Fruit fly (Drosophila melanogaster): ENCODE results near the gene CG5708.

The CG5708 gene

dm6 chr2L:10260750-10261493, 34.3 kb upstream of the CG5708 start, which contains the start of gene Pten (continued):
- TF ChIP-seq vnd (GFP tag; IDR thresholded peaks at IDR 0.05; ENCODE audit: partially characterized antibody) (peak; percentile 85), rib (GFP tag; IDR thresholded peaks at IDR 0.05) (no peak), lilli (GFP tag; optimal IDR thresholded peaks at IDR 0.05) (peak; percentile 69), CG14965 (GFP tag; optimal IDR thresholded peaks at IDR 0.05; ENCODE audit: borderline replicate concordance) (no peak), Pdp1 (GFP tag; optimal IDR thresholded peaks at IDR 0.05) (peak; percentile 56 to 60), CG18262 (tag; optimal IDR thresholded peaks at IDR 0.05) (peak; percentile 84), hth (optimal IDR thresholded peaks at IDR 0.05) (no peak), CG5953 (GFP tag; IDR thresholded peaks at IDR 0.05) (no peak), CG12071 (GFP tag; optimal IDR thresholded peaks at IDR 0.05) (no peak), NfI (GFP tag; optimal IDR thresholded peaks at IDR 0.05) (peak; percentile 64), kay (GFP tag; optimal IDR thresholded peaks at IDR 0.05) (peak; percentile 61), pnt (GFP tag; optimal IDR thresholded peaks at IDR 0.05) (peak; percentile 58), CG16863 (GFP tag; optimal IDR thresholded peaks at IDR 0.05) (peak; percentile 60), E2f1 (GFP tag; IDR thresholded peaks at IDR 0.05) (no peak), CG7839 (tag; optimal IDR thresholded peaks at IDR 0.05) (no peak), sd (tag; optimal IDR thresholded peaks at IDR 0.05) (peak; percentile 4), CG32772 (GFP tag; IDR thresholded peaks at IDR 0.05) (no peak), ind (GFP tag; optimal IDR thresholded peaks at IDR 0.05) (peak; percentile 71), chn (GFP tag; optimal IDR thresholded peaks at IDR 0.05) (peak; percentile 73), tgo (GFP tag; IDR thresholded peaks at IDR 0.05) (peak; percentile 51; the same call in 1 of the 3 replicates), Dll (GFP tag; IDR thresholded peaks at IDR 0.05; ENCODE audit: partially characterized antibody) (peak; percentile 84), Fer1 (GFP tag; optimal IDR thresholded peaks at IDR 0.05) (peak; percentile 55), fd96Cb (tag; optimal IDR thresholded peaks at IDR 0.05) (peak; percentile 80), CG18764 (GFP tag; optimal IDR thresholded peaks at IDR 0.05) (peak; percentile 100), maf-S (GFP tag; optimal IDR thresholded peaks at IDR 0.05) (peak; percentile 64), aop (GFP tag; IDR thresholded peaks at IDR 0.05) (no peak), CG4854 (GFP tag; optimal IDR thresholded peaks at IDR 0.05) (peak; percentile 48), lbe (GFP tag; optimal IDR thresholded peaks at IDR 0.05) (peak; percentile 7), CG15479 (GFP tag; optimal IDR thresholded peaks at IDR 0.05) (no peak), CG12391 (tag; optimal IDR thresholded peaks at IDR 0.05) (peak; percentile 75), jumu (GFP tag; optimal IDR thresholded peaks at IDR 0.05) (peak; percentile 64), D (optimal IDR thresholded peaks at IDR 0.05) (no peak), D (GFP tag; optimal IDR thresholded peaks at IDR 0.05) (peak; percentile 65), Dip2 (GFP tag; IDR thresholded peaks at IDR 0.05) (no peak), shn (GFP tag; optimal IDR thresholded peaks at IDR 0.05) (peak; percentile 5), ase (GFP tag; IDR thresholded peaks at IDR 0.05) (no peak; the same call in 2 of the 3 replicates), ci (GFP tag; IDR thresholded peaks at IDR 0.05) (peak; percentile 73; the same call in 1 of the 3 replicates), MTF-1 (GFP tag; optimal IDR thresholded peaks at IDR 0.05; ENCODE audit: borderline replicate concordance) (no peak), CG34422 (GFP tag; IDR thresholded peaks at IDR 0.05) (0 out of 3 replicates have a peak, but pooled peaks have one; percentile 19), dysf (GFP tag; IDR thresholded peaks at IDR 0.05) (no peak; the same call in 2 of the 3 replicates), BtbVII (GFP tag; optimal IDR thresholded peaks at IDR 0.05) (peak; percentile 38), Scr (GFP tag; IDR thresholded peaks at IDR 0.05; ENCODE audit: partially characterized antibody) (peak; percentile 89), CG6175 (GFP tag; IDR thresholded peaks at IDR 0.05) (no peak), klu (GFP tag; IDR thresholded peaks at IDR 0.05) (no peak), Hmr (GFP tag; optimal IDR thresholded peaks at IDR 0.05) (no peak), CG10565 (GFP tag; optimal IDR thresholded peaks at IDR 0.05) (peak; percentile 69), CG13775 (GFP tag; optimal IDR thresholded peaks at IDR 0.05) (peak; percentile 83), tio (GFP tag; optimal IDR thresholded peaks at IDR 0.05) (no peak), Sry-δ (GFP tag; optimal IDR thresholded peaks at IDR 0.05) (peak; percentile 79), seq (GFP tag; IDR thresholded peaks at IDR 0.05) (0 out of 2 replicates have a peak, but pooled peaks have one; percentile 35)

Measured in whole organism, embryonic.